Fruit fly (Drosophila melanogaster): ENCODE results near the gene CG11585.

The CG11585 gene

dm6 chrX:14208426-14209208 is 19.3 kb downstream of the CG11585 start (continued):
- no peak for TF ChIP-seq Jarid2 (GFP tag; optimal IDR thresholded peaks at IDR 0.05)
- no peak for TF ChIP-seq CG7357 (GFP tag; IDR thresholded peaks at IDR 0.05)
- no peak for TF ChIP-seq CG17568 (GFP tag; optimal IDR thresholded peaks at IDR 0.05)
- TF ChIP-seq CG9932 (GFP tag; IDR thresholded peaks at IDR 0.05), result no peak
- no peak for TF ChIP-seq crol (GFP tag; IDR thresholded peaks at IDR 0.05)
- no peak for TF ChIP-seq mam (GFP tag; optimal IDR thresholded peaks at IDR 0.05)
- peak; percentile 68 for TF ChIP-seq gcm (GFP tag; optimal IDR thresholded peaks at IDR 0.05)
- TF ChIP-seq Blimp-1 (GFP tag; optimal IDR thresholded peaks at IDR 0.05), result peak; percentile 77
- TF ChIP-seq CG17186 (GFP tag; optimal IDR thresholded peaks at IDR 0.05), result no peak
- TF ChIP-seq tna (GFP tag; IDR thresholded peaks at IDR 0.05; ENCODE audit: partially characterized antibody), result no peak
- peak; percentile 64 for TF ChIP-seq CG7556 (GFP tag; optimal IDR thresholded peaks at IDR 0.05)
- TF ChIP-seq CG13894 (tag; optimal IDR thresholded peaks at IDR 0.05), result no peak
- peak; percentile 34; the same call in 1 of the 3 replicates for TF ChIP-seq B-H1 (GFP tag; IDR thresholded peaks at IDR 0.05)
- TF ChIP-seq Sry-δ (GFP tag; optimal IDR thresholded peaks at IDR 0.05), result peak; percentile 2
- TF ChIP-seq CG17912 (GFP tag; optimal IDR thresholded peaks at IDR 0.05), result no peak
- TF ChIP-seq CG11085 (GFP tag; IDR thresholded peaks at IDR 0.05), result no peak
- TF ChIP-seq pzg (GFP tag; optimal IDR thresholded peaks at IDR 0.05), result no peak
- no peak for TF ChIP-seq TFAM (GFP tag; optimal IDR thresholded peaks at IDR 0.05)
- TF ChIP-seq corto (GFP tag; optimal IDR thresholded peaks at IDR 0.05), result no peak
- peak; percentile 12 for TF ChIP-seq jing (GFP tag; optimal IDR thresholded peaks at IDR 0.05)
- no peak for TF ChIP-seq bowl (GFP tag; IDR thresholded peaks at IDR 0.05)
- TF ChIP-seq org-1 (GFP tag; optimal IDR thresholded peaks at IDR 0.05), result peak; percentile 27
- TF ChIP-seq ranshi (GFP tag; IDR thresholded peaks at IDR 0.05), result peak; percentile 54
- no peak for TF ChIP-seq Elba2 (GFP tag; optimal IDR thresholded peaks at IDR 0.05)
- no peak for TF ChIP-seq inv (GFP tag; IDR thresholded peaks at IDR 0.05; ENCODE audit: partially characterized antibody)
- TF ChIP-seq cas (GFP tag; IDR thresholded peaks at IDR 0.05), result no peak
- peak; percentile 41; the same call in 1 of the 3 replicates for TF ChIP-seq CG34224 (GFP tag; IDR thresholded peaks at IDR 0.05; ENCODE audit: partially characterized antibody)
- no peak for TF ChIP-seq z (GFP tag; IDR thresholded peaks at IDR 0.05)
- peak; percentile 52 for TF ChIP-seq CG4707 (GFP tag; optimal IDR thresholded peaks at IDR 0.05)
- TF ChIP-seq zfh2 (GFP tag; optimal IDR thresholded peaks at IDR 0.05), result no peak
- TF ChIP-seq CG7839 (tag; optimal IDR thresholded peaks at IDR 0.05), result peak; percentile 72
- no peak for TF ChIP-seq luna (GFP tag; optimal IDR thresholded peaks at IDR 0.05)
- TF ChIP-seq Taf1 (GFP tag; IDR thresholded peaks at IDR 0.05), result no peak
- peak; percentile 44; the same call in 1 of the 2 replicates for TF ChIP-seq Nf-YA (GFP tag; IDR thresholded peaks at IDR 0.05)
- TF ChIP-seq cg (GFP tag; optimal IDR thresholded peaks at IDR 0.05), result peak; percentile 63
- no peak for TF ChIP-seq pita (GFP tag; optimal IDR thresholded peaks at IDR 0.05)
- TF ChIP-seq ewg (GFP tag; optimal IDR thresholded peaks at IDR 0.05), result peak; percentile 14
- TF ChIP-seq CG11504 (tag; optimal IDR thresholded peaks at IDR 0.05), result peak; percentile 83
- TF ChIP-seq Dbx (GFP tag; IDR thresholded peaks at IDR 0.05), result no peak
- no peak for TF ChIP-seq slou (GFP tag; optimal IDR thresholded peaks at IDR 0.05)
- TF ChIP-seq lab (GFP tag; optimal IDR thresholded peaks at IDR 0.05), result peak; percentile 45
- peak; percentile 63 for TF ChIP-seq nerfin-1 (tag; optimal IDR thresholded peaks at IDR 0.05)
- no peak for TF ChIP-seq Dp (GFP tag; optimal IDR thresholded peaks at IDR 0.05)
- TF ChIP-seq CG15073 (GFP tag; optimal IDR thresholded peaks at IDR 0.05), result no peak
- no peak for TF ChIP-seq insv (GFP tag; optimal IDR thresholded peaks at IDR 0.05)
- TF ChIP-seq run (tag; optimal IDR thresholded peaks at IDR 0.05), result no peak
- no peak for TF ChIP-seq Scr (GFP tag; IDR thresholded peaks at IDR 0.05; ENCODE audit: partially characterized antibody)
- no peak for TF ChIP-seq B-H2 (GFP tag; optimal IDR thresholded peaks at IDR 0.05)
